Fruit fly (Drosophila melanogaster) whole organism, embryonic: ENCODE data around the gene PXo.
A peak's percentile ranks its signal among the peaks of the same experiment; 100 is the strongest.

Experiments
- BEAF-32 ChIP-seq: fragments of 200-800 bp; sonication (Bioruptor generic); optimal IDR thresholded peaks from 3 replicates; lab custom pipeline; 2017; ENCODE audit warnings: missing biosample characterization, missing genetic modification characterization, mild to moderate bottlenecking, moderate library complexity, missing genetic modification reagents
- Blimp-1 ChIP-seq: fragments of 200-800 bp; sonication (Bioruptor generic); optimal IDR thresholded peaks from 3 replicates; lab custom pipeline; 2018; ENCODE audit warnings: missing biosample characterization, missing genetic modification characterization, mild to moderate bottlenecking, moderate library complexity, missing genetic modification reagents
- CG10147 ChIP-seq: fragments of 200-800 bp; sonication (Bioruptor generic); optimal IDR thresholded peaks from 2 replicates; lab custom pipeline; 2019; ENCODE audit warnings: missing biosample characterization, mild to moderate bottlenecking, missing genetic modification characterization, moderate library complexity
- CG10462 ChIP-seq: fragments of 200-800 bp; sonication (Bioruptor generic); optimal IDR thresholded peaks from 2 replicates; lab custom pipeline; 2016; ENCODE audit warnings: missing biosample characterization, missing genetic modification characterization
- CG13624 ChIP-seq: fragments of 200-800 bp; sonication (Bioruptor generic); optimal IDR thresholded peaks from 2 replicates; lab custom pipeline; 2016; ENCODE audit warnings: missing biosample characterization, missing genetic modification characterization
- CG13894 ChIP-seq: fragments of 200-800 bp; sonication (Bioruptor generic); optimal IDR thresholded peaks from 3 replicates; lab custom pipeline; 2018; ENCODE audit warnings: missing biosample characterization, mild to moderate bottlenecking, missing genetic modification characterization, moderate library complexity
- CG17186 ChIP-seq: fragments of 200-800 bp; sonication (Bioruptor generic); optimal IDR thresholded peaks from 3 replicates; lab custom pipeline; 2017; ENCODE audit warnings: missing biosample characterization, missing genetic modification reagents, missing genetic modification characterization
- CG17359 ChIP-seq: fragments of 200-800 bp; sonication (Bioruptor generic); optimal IDR thresholded peaks from 3 replicates; lab custom pipeline; 2018; ENCODE audit warnings: missing biosample characterization, mild to moderate bottlenecking, missing genetic modification characterization, moderate library complexity
- CG17568 ChIP-seq: fragments of 200-800 bp; sonication (Bioruptor generic); optimal IDR thresholded peaks from 2 replicates; lab custom pipeline; 2018; ENCODE audit warnings: missing biosample characterization, mild to moderate bottlenecking, missing genetic modification characterization, moderate library complexity
- CG1792 ChIP-seq: fragments of 200-800 bp; sonication (Bioruptor generic); optimal IDR thresholded peaks from 2 replicates; lab custom pipeline; 2016; ENCODE audit warnings: missing biosample characterization, missing genetic modification characterization
- CG31365 ChIP-seq: fragments of 200-800 bp; sonication (Bioruptor generic); optimal IDR thresholded peaks from 2 replicates; lab custom pipeline; 2018; ENCODE audit warnings: missing biosample characterization, mild to moderate bottlenecking, missing genetic modification characterization
- CG34376 ChIP-seq: fragments of 200-800 bp; sonication (Bioruptor generic); optimal IDR thresholded peaks from 2 replicates; lab custom pipeline; 2018; ENCODE audit warnings: missing biosample characterization, mild to moderate bottlenecking, missing genetic modification characterization
- CG4707 ChIP-seq: fragments of 200-800 bp; sonication (Bioruptor generic); optimal IDR thresholded peaks from 2 replicates; lab custom pipeline; 2018; ENCODE audit warnings: missing biosample characterization, mild to moderate bottlenecking, missing genetic modification characterization, moderate library complexity
- CG6765 ChIP-seq: fragments of 200-800 bp; sonication (Bioruptor generic); optimal IDR thresholded peaks from 3 replicates; lab custom pipeline; 2017; ENCODE audit warnings: missing biosample characterization, mild to moderate bottlenecking, missing genetic modification characterization
- CG8388 ChIP-seq: fragments of 200-800 bp; sonication (Bioruptor generic); optimal IDR thresholded peaks from 2 replicates; lab custom pipeline; 2019; ENCODE audit warnings: missing biosample characterization, mild to moderate bottlenecking, missing genetic modification characterization, moderate library complexity
- CG8924 ChIP-seq: fragments of 200-800 bp; optimal IDR thresholded peaks from 3 replicates; lab custom pipeline; 2019; ENCODE audit warnings: missing biosample characterization, mild to moderate bottlenecking, missing genetic modification characterization, moderate library complexity
- CG9437 ChIP-seq: fragments of 200-800 bp; sonication (Bioruptor generic); optimal IDR thresholded peaks from 2 replicates; lab custom pipeline; 2018; ENCODE audit warnings: missing biosample characterization, mild to moderate bottlenecking, missing genetic modification characterization
- CG9817 ChIP-seq: fragments of 200-800 bp; sonication (Bioruptor generic); optimal IDR thresholded peaks from 2 replicates; lab custom pipeline; 2018; ENCODE audit warnings: missing biosample characterization, mild to moderate bottlenecking, missing genetic modification characterization, moderate library complexity
- CoRest ChIP-seq: fragments of 200-800 bp; sonication (Bioruptor generic); optimal IDR thresholded peaks from 3 replicates; lab custom pipeline; 2018; ENCODE audit warnings: missing biosample characterization, mild to moderate bottlenecking, missing genetic modification characterization, moderate library complexity
- Dad ChIP-seq: fragments of 200-800 bp; sonication (Bioruptor generic); optimal IDR thresholded peaks from 3 replicates; lab custom pipeline; 2016; ENCODE audit warnings: missing biosample characterization, missing genetic modification characterization
- Dfd ChIP-seq, 2 experiments: fragments of >200 bp; optimal IDR thresholded peaks; 2 replicates each; lab custom pipeline; 2017; ENCODE audit warnings: missing biosample characterization in 2 of 2, missing genetic modification characterization in 2 of 2
- Dp ChIP-seq: fragments of 200-800 bp; sonication (Bioruptor generic); optimal IDR thresholded peaks from 2 replicates; lab custom pipeline; 2018; ENCODE audit warnings: missing biosample characterization, mild to moderate bottlenecking, missing genetic modification characterization, moderate library complexity
- Hey ChIP-seq: fragments of 200-800 bp; sonication (Bioruptor generic); optimal IDR thresholded peaks from 3 replicates; lab custom pipeline; 2018; ENCODE audit warnings: missing biosample characterization, mild to moderate bottlenecking, missing genetic modification characterization
- HmgD ChIP-seq: fragments of 200-800 bp; sonication (Bioruptor generic); optimal IDR thresholded peaks from 3 replicates; lab custom pipeline; 2016; ENCODE audit warnings: missing biosample characterization, missing genetic modification characterization
- Mad ChIP-seq: fragments of 200-800 bp; sonication (Bioruptor generic); optimal IDR thresholded peaks from 2 replicates; lab custom pipeline; 2016; ENCODE audit warnings: missing biosample characterization, missing genetic modification characterization
- Myb ChIP-seq: fragments of 200-800 bp; sonication (Bioruptor generic); optimal IDR thresholded peaks from 2 replicates; lab custom pipeline; 2016; ENCODE audit warnings: missing biosample characterization, missing genetic modification characterization
- NfI ChIP-seq: fragments of 200-800 bp; sonication (Bioruptor generic); optimal IDR thresholded peaks from 3 replicates; lab custom pipeline; 2018; ENCODE audit warnings: missing biosample characterization, mild to moderate bottlenecking, missing genetic modification characterization, moderate library complexity
- Rx ChIP-seq: fragments of 200-800 bp; sonication (Bioruptor generic); IDR thresholded peaks from 2 replicates; pipeline ENCODE4 v1.3.6; 2022; ENCODE audit warnings: missing biosample characterization, missing genetic modification characterization
- Side ChIP-seq: fragments of 200-800 bp; sonication (Bioruptor generic); optimal IDR thresholded peaks from 2 replicates; lab custom pipeline; 2016; ENCODE audit warnings: missing biosample characterization, missing genetic modification characterization
- Sry-β ChIP-seq: fragments of 200-800 bp; sonication (Bioruptor generic); optimal IDR thresholded peaks from 2 replicates; lab custom pipeline; 2018; ENCODE audit warnings: missing biosample characterization, mild to moderate bottlenecking, missing genetic modification characterization, moderate library complexity
- Xrp1 ChIP-seq: fragments of 200-800 bp; sonication (Bioruptor generic); IDR thresholded peaks from 2 replicates; pipeline ENCODE4 v1.3.6; 2022; ENCODE audit warnings: missing biosample characterization, missing genetic modification characterization
- ara ChIP-seq: fragments of 200-800 bp; sonication (Bioruptor generic); IDR thresholded peaks from 2 replicates; pipeline ENCODE4 v1.3.6; 2022; ENCODE audit warnings: missing biosample characterization, missing genetic modification characterization
- ash1 ChIP-seq: fragments of 200-800 bp; sonication (Bioruptor generic); optimal IDR thresholded peaks from 2 replicates; lab custom pipeline; 2018; ENCODE audit warnings: missing biosample characterization, mild to moderate bottlenecking, missing genetic modification characterization
- br ChIP-seq: fragments of >200 bp; optimal IDR thresholded peaks from 2 replicates; lab custom pipeline; 2017
- bsh ChIP-seq, 2 experiments: fragments of 200-800 bp; sonication (Bioruptor generic); optimal IDR thresholded peaks; 2 replicates each; lab custom pipeline; 2017 to 2018; ENCODE audit warnings: mild to moderate bottlenecking in 2 of 2, missing biosample characterization in 2 of 2, missing genetic modification characterization in 2 of 2, moderate library complexity in 1 of 2
- crc ChIP-seq: fragments of 200-800 bp; sonication (Bioruptor generic); optimal IDR thresholded peaks from 2 replicates; lab custom pipeline; 2016; ENCODE audit warnings: missing biosample characterization, missing genetic modification characterization
- disco-r ChIP-seq: fragments of 200-800 bp; sonication (Bioruptor generic); optimal IDR thresholded peaks from 2 replicates; lab custom pipeline; 2016; ENCODE audit warnings: missing biosample characterization, missing genetic modification characterization
- esg ChIP-seq: fragments of 200-800 bp; sonication (Bioruptor generic); conservative IDR thresholded peaks from 2 replicates; pipeline ENCODE4 v1.3.6; 2022; ENCODE audit warnings: missing biosample characterization, missing genetic modification characterization
- fd64A ChIP-seq: fragments of 200-800 bp; sonication (Bioruptor generic); optimal IDR thresholded peaks from 3 replicates; lab custom pipeline; 2018; ENCODE audit warnings: missing biosample characterization, mild to moderate bottlenecking, missing genetic modification characterization
- gt ChIP-seq: fragments of 200-800 bp; sonication (Bioruptor generic); IDR thresholded peaks from 2 replicates; pipeline ENCODE4 v1.3.6; 2022; ENCODE audit warnings: missing biosample characterization, missing genetic modification characterization
- kni ChIP-seq: fragments of 200-800 bp; sonication (Bioruptor generic); optimal IDR thresholded peaks from 3 replicates; lab custom pipeline; 2017; ENCODE audit warnings: mild to moderate bottlenecking, missing biosample characterization, missing genetic modification reagents, missing genetic modification characterization
- nerfin-2 ChIP-seq: fragments of 200-800 bp; sonication (Bioruptor generic); IDR thresholded peaks from 2 replicates; pipeline ENCODE4 v1.3.6; 2022; ENCODE audit warnings: missing biosample characterization, missing genetic modification characterization; ENCODE audit not compliant: partially characterized antibody
- org-1 ChIP-seq: fragments of 200-800 bp; sonication (Bioruptor generic); optimal IDR thresholded peaks from 2 replicates; lab custom pipeline; 2017; ENCODE audit warnings: missing biosample characterization, missing genetic modification characterization
- pan ChIP-seq, 4 experiments: fragments of >200 bp in 3 of 4; fragments of 200-800 bp in 1 of 4; sonication (Bioruptor generic) in 1 of 4; optimal IDR thresholded peaks in 3 of 4; IDR thresholded peaks in 1 of 4; 2 replicates each; pipeline versions ENCODE4 v1.3.6 to Lab custom; 2017 to 2022; ENCODE audit warnings: missing biosample characterization in 2 of 4, missing genetic modification characterization in 2 of 4, mixed read lengths in 1 of 4
- psq ChIP-seq: fragments of 200-800 bp; sonication (Bioruptor generic); optimal IDR thresholded peaks from 2 replicates; lab custom pipeline; 2017; ENCODE audit warnings: missing biosample characterization, missing genetic modification characterization
- row ChIP-seq: fragments of 200-800 bp; sonication (Bioruptor generic); IDR thresholded peaks from 3 replicates; pipeline ENCODE4 v1.3.6; 2022; ENCODE audit warnings: missing biosample characterization, missing genetic modification characterization
- sens ChIP-seq: fragments of 200-800 bp; sonication (Bioruptor generic); peaks from one replicate; lab custom pipeline; 2016; ENCODE audit warnings: missing biosample characterization, missing genetic modification characterization
- vfl ChIP-seq: fragments of 200-800 bp; sonication (Bioruptor generic); optimal IDR thresholded peaks from 2 replicates; lab custom pipeline; 2016; ENCODE audit warnings: missing biosample characterization, missing genetic modification characterization

Gene PXo

dm6 chr3L:5881310-5882208 is 39.6 kb downstream of the PXo start (continued):
- TF ChIP-seq CG9437 (peak; percentile 63), br (lab: Kevin White, UChicago) (no peak), ash1 (GFP tag; lab: Kevin White, UChicago) (no peak), ara (GFP tag; lab: Robert Waterston, UW) (no peak), org-1 (GFP tag; lab: Kevin White, UChicago) (peak; percentile 27), vfl (GFP tag; lab: Kevin White, UChicago) (no peak), psq (GFP tag; lab: Kevin White, UChicago) (no peak), BEAF-32 (GFP tag; lab: Kevin White, UChicago) (no peak), Dad (GFP tag; lab: Kevin White, UChicago) (no peak), CG13624 (peak; percentile 18), row (GFP tag; lab: Robert Waterston, UW) (peak; percentile 78), CG17568 (no peak), CG10462 (no peak), nerfin-2 (GFP tag; lab: Robert Waterston, UW) (no peak), NfI (GFP tag; lab: Kevin White, UChicago) (peak; percentile 40), CG9817 (peak; percentile 14), CG6765 (GFP tag; lab: Kevin White, UChicago) (no peak), CG10147 (no peak), Myb (GFP tag; lab: Kevin White, UChicago) (peak; percentile 7), CG1792 (GFP tag; lab: Kevin White, UChicago) (no peak), disco-r (no peak), CG34376 (GFP tag; lab: Kevin White, UChicago) (no peak), CG17359 (no peak), kni (GFP tag; lab: Kevin White, UChicago) (no peak), Dp (GFP tag; lab: Kevin White, UChicago) (no peak), Blimp-1 (GFP tag; lab: Kevin White, UChicago) (no peak), Sry-β (GFP tag; lab: Kevin White, UChicago) (no peak), CG17186 (GFP tag; lab: Kevin White, UChicago) (no peak), crc (GFP tag; lab: Kevin White, UChicago) (peak; percentile 36), esg (GFP tag; lab: Robert Waterston, UW) (peak; percentile 66), Dfd (GFP tag; optimal IDR thresholded peaks at IDR 0.05; lab: Kevin White, UChicago) (no peak), Rx (GFP tag; lab: Robert Waterston, UW) (no peak), Side (GFP tag; lab: Kevin White, UChicago) (no peak), CG31365 (tag; lab: Kevin White, UChicago) (no peak), CoRest (tag; lab: Kevin White, UChicago) (peak; percentile 77), Hey (tag; lab: Kevin White, UChicago) (no peak), bsh (GFP tag; optimal IDR thresholded peaks at IDR 0.05; lab: Kevin White, UChicago) (peak in 1 of 2 experiments; percentile 60), CG13894 (tag; lab: Kevin White, UChicago) (no peak), fd64A (no peak), CG4707 (GFP tag; lab: Kevin White, UChicago) (peak; percentile 91), Mad (GFP tag; lab: Kevin White, UChicago) (no peak), Xrp1 (GFP tag; lab: Robert Waterston, UW) (peak; percentile 48; the same call in 1 of the 2 replicates), CG8924 (tag; lab: Kevin White, UChicago) (peak; percentile 77), pan (optimal IDR thresholded peaks at IDR 0.05; lab: Kevin White, UChicago) (no peak), pan (GFP tag; optimal IDR thresholded peaks at IDR 0.05 in 1 of 2, IDR thresholded peaks at IDR 0.05 in 1 of 2) (peak in 1 of 2 experiments; percentile 41), gt (no peak), CG8388 (peak; percentile 47), HmgD (no peak), sens (GFP tag; lab: Kevin White, UChicago) (peak; percentile 97)
